Worm (Caenorhabditis elegans): ENCODE measurements around the gene clec-199.

DNA sequence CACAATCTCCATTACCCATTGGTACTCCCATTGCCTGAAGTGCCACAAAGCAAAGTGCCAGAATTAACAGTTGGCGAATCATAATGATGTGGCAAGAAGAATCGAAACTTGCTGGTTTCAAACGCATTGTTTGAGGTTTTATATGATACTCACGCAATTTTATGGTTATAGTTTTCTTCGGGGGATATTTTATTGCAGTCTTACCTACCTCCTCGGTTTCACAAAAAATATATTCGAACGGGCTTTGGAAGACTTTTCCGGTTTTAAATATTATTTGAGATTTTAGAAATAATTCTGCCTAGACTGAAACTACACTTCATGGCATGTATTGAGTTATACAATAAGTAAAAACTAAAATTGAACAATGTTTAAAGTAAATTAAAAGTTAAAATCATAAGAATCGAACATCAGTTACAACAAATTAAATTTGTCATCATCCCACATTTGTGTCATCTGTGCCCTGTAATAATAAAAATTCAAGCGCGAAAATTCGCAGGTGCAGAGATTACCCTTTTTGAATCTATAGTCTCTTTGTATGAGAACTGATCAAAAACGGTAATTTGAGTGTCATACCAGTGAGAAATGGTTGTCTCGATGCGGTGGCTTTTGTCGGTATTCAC is 5.0 kb upstream of the clec-199 start, which contains the start of the genes clec-197 and clec-198:
- no peak for TF ChIP-seq unc-86 (tag; optimal IDR thresholded peaks at IDR 0.05)
- no peak for TF ChIP-seq aly-2 (tag; optimal IDR thresholded peaks at IDR 0.05)
- TF ChIP-seq zip-4 (GFP tag; optimal IDR thresholded peaks at IDR 0.05), result no peak
- TF ChIP-seq egl-27 (tag; optimal IDR thresholded peaks at IDR 0.05), result no peak
